Worm (Caenorhabditis elegans) whole organism, L4 larva: ENCODE data around the gene C44C10.9.

ENCODE experiments used
- D1046.2 ChIP-seq: fragments of 200-800 bp; sonication (Bioruptor generic); IDR thresholded peaks from 2 replicates; pipeline ENCODE4 v1.3.6; 2022; ENCODE audit warnings: missing genetic modification characterization, missing compliant biosample characterization
- F10B5.3 ChIP-seq: sonication (generic microtip); optimal IDR thresholded peaks from 2 replicates; lab custom pipeline; 2016; ENCODE audit warnings: mild to moderate bottlenecking, missing genetic modification characterization, missing compliant biosample characterization
- F26F4.8 ChIP-seq: fragments of 200-800 bp; sonication (Bioruptor generic); conservative IDR thresholded peaks from 2 replicates; pipeline ENCODE4 v1.3.6; 2022; ENCODE audit warnings: missing genetic modification characterization, missing compliant biosample characterization
- F44E2.7 ChIP-seq: fragments of 200-800 bp; sonication (Bioruptor generic); IDR thresholded peaks from 2 replicates; pipeline ENCODE4 v2.1.2; 2022; ENCODE audit warnings: missing genetic modification characterization, missing compliant biosample characterization
- T20F7.1 ChIP-seq: fragments of 200-800 bp; sonication (Bioruptor generic); optimal IDR thresholded peaks from 2 replicates; lab custom pipeline; 2018; ENCODE audit warnings: mild to moderate bottlenecking, missing genetic modification characterization, missing compliant biosample characterization
- T26A8.4 ChIP-seq: fragments of 200-800 bp; sonication (Bioruptor generic); IDR thresholded peaks from 2 replicates; pipeline ENCODE4 v1.3.6; 2022; ENCODE audit warnings: missing genetic modification characterization, missing compliant biosample characterization
- Y105C5A.15 ChIP-seq: fragments of 200-800 bp; sonication (Bioruptor generic); IDR thresholded peaks from 2 replicates; pipeline ENCODE4 v1.3.6; 2022; ENCODE audit warnings: missing genetic modification characterization, missing compliant biosample characterization
- Y5F2A.4 ChIP-seq: fragments of 200-800 bp; sonication (Bioruptor generic); optimal IDR thresholded peaks from 2 replicates; lab custom pipeline; 2018; ENCODE audit warnings: mild to moderate bottlenecking, missing genetic modification characterization, missing compliant biosample characterization
- aha-1 ChIP-seq: fragments of 150-350 bp; peaks from one replicate; lab custom pipeline; 2014; ENCODE audit warnings: missing biosample characterization, missing genetic modification characterization
- ceh-28 ChIP-seq: fragments of 150-350 bp; optimal IDR thresholded peaks from 2 replicates; lab custom pipeline; 2014; ENCODE audit warnings: missing biosample characterization, missing genetic modification reagents, missing genetic modification characterization
- ceh-32 ChIP-seq: sonication (generic microtip); optimal IDR thresholded peaks from 2 replicates; lab custom pipeline; 2016; ENCODE audit warnings: mild to moderate bottlenecking, missing genetic modification characterization, missing compliant biosample characterization; ENCODE audit not compliant: poor library complexity
- ces-1 ChIP-seq: fragments of 150-350 bp; sonication (generic microtip); optimal IDR thresholded peaks from 4 replicates; lab custom pipeline; 2014; ENCODE audit warnings: missing biosample characterization, missing genetic modification reagents, missing genetic modification characterization
- ctbp-1 ChIP-seq: fragments of 200-800 bp; sonication (Bioruptor generic); IDR thresholded peaks from 2 replicates; pipeline ENCODE4 v1.3.6; 2022; ENCODE audit warnings: missing genetic modification reagents, missing genetic modification characterization, missing compliant biosample characterization
- daf-19 ChIP-seq: fragments of 200-800 bp; sonication (Bioruptor generic); conservative IDR thresholded peaks from 2 replicates; pipeline ENCODE4 v1.3.6; 2022; ENCODE audit warnings: missing genetic modification characterization, missing compliant biosample characterization
- dmd-6 ChIP-seq: fragments of 200-800 bp; sonication (Bioruptor generic); IDR thresholded peaks from 2 replicates; pipeline ENCODE4 v1.3.6; 2022; ENCODE audit warnings: missing genetic modification reagents, missing genetic modification characterization, missing compliant biosample characterization
- dmd-8 ChIP-seq: fragments of 200-800 bp; sonication (Bioruptor generic); IDR thresholded peaks from 2 replicates; pipeline ENCODE4 v1.3.6; 2022; ENCODE audit warnings: missing genetic modification characterization, missing compliant biosample characterization
- dpl-1 ChIP-seq: fragments of 150-350 bp; optimal IDR thresholded peaks from 2 replicates; lab custom pipeline; 2014; ENCODE audit warnings: missing biosample characterization, missing genetic modification reagents, missing genetic modification characterization
- fkh-10 ChIP-seq: fragments of 150-350 bp; optimal IDR thresholded peaks from 2 replicates; lab custom pipeline; 2014; ENCODE audit warnings: missing biosample characterization, missing genetic modification reagents, missing genetic modification characterization
- fos-1 ChIP-seq: fragments of 150-350 bp; optimal IDR thresholded peaks from 2 replicates; lab custom pipeline; 2014; ENCODE audit warnings: missing biosample characterization, missing genetic modification characterization
- hif-1 ChIP-seq, 2 experiments: sonication (generic microtip); optimal IDR thresholded peaks; 2 replicates each; lab custom pipeline; 2016 to 2017; ENCODE audit warnings: missing compliant biosample characterization in 2 of 2, missing genetic modification characterization in 2 of 2, missing genetic modification reagents in 2 of 2, missing genotype in 2 of 2, mild to moderate bottlenecking in 1 of 2
- hlh-30 ChIP-seq: sonication (generic microtip); optimal IDR thresholded peaks from 2 replicates; lab custom pipeline; 2017; ENCODE audit warnings: antibody characterized with exemption, mild to moderate bottlenecking, missing genetic modification characterization, missing compliant biosample characterization; ENCODE audit not compliant: insufficient read depth
- lim-7 ChIP-seq: fragments of 200-800 bp; sonication (Bioruptor generic); IDR thresholded peaks from 2 replicates; pipeline ENCODE4 v1.3.6; 2022; ENCODE audit warnings: missing genetic modification characterization, missing compliant biosample characterization
- lin-1 ChIP-seq: fragments of 200-800 bp; sonication (Bioruptor generic); IDR thresholded peaks from 2 replicates; pipeline ENCODE4 v1.3.6; 2022; ENCODE audit warnings: missing genetic modification reagents, missing genetic modification characterization, missing compliant biosample characterization
- lin-15B ChIP-seq: fragments of 150-350 bp; sonication (generic microtip); optimal IDR thresholded peaks from 3 replicates; lab custom pipeline; 2014; ENCODE audit warnings: missing biosample characterization, missing genetic modification characterization
- lin-29 ChIP-seq: fragments of 200-800 bp; sonication (Bioruptor generic); IDR thresholded peaks from 2 replicates; pipeline ENCODE4 v1.3.6; 2022; ENCODE audit warnings: missing genetic modification reagents, missing genetic modification characterization, missing compliant biosample characterization
- madf-5 ChIP-seq, 2 experiments: fragments of 200-800 bp; sonication (Bioruptor generic); IDR thresholded peaks; 2 replicates each; pipeline ENCODE4 v1.3.6; 2022; ENCODE audit warnings: missing compliant biosample characterization in 2 of 2, missing genetic modification characterization in 2 of 2
- mes-2 ChIP-seq: sonication (generic microtip); optimal IDR thresholded peaks from 2 replicates; lab custom pipeline; 2016; ENCODE audit warnings: missing genotype, mild to moderate bottlenecking, missing genetic modification characterization, missing compliant biosample characterization; ENCODE audit not compliant: poor library complexity, severe bottlenecking
- mxl-2 ChIP-seq: fragments of 200-800 bp; sonication (Bioruptor generic); conservative IDR thresholded peaks from 2 replicates; pipeline ENCODE4 v1.3.6; 2022; ENCODE audit warnings: missing genetic modification reagents, missing genetic modification characterization, missing compliant biosample characterization
- nhr-10 ChIP-seq: fragments of 150-350 bp; optimal IDR thresholded peaks from 2 replicates; lab custom pipeline; 2014; ENCODE audit warnings: missing biosample characterization, missing genetic modification characterization
- nhr-111 ChIP-seq: fragments of 200-800 bp; sonication (Bioruptor generic); optimal IDR thresholded peaks from 2 replicates; lab custom pipeline; 2018; ENCODE audit warnings: mild to moderate bottlenecking, missing genetic modification characterization, missing compliant biosample characterization
- nhr-48 ChIP-seq: sonication (generic microtip); optimal IDR thresholded peaks from 2 replicates; lab custom pipeline; 2016; ENCODE audit warnings: mild to moderate bottlenecking, missing genetic modification characterization, missing compliant biosample characterization
- sdz-12 ChIP-seq: fragments of 200-800 bp; sonication (Bioruptor generic); optimal IDR thresholded peaks from 2 replicates; lab custom pipeline; 2018; ENCODE audit warnings: mild to moderate bottlenecking, missing genetic modification characterization, missing compliant biosample characterization
- snpc-1.2 ChIP-seq: fragments of 200-800 bp; sonication (Bioruptor generic); IDR thresholded peaks from 2 replicates; pipeline ENCODE4 v1.3.6; 2022; ENCODE audit warnings: missing genetic modification reagents, missing genetic modification characterization, missing compliant biosample characterization
- spr-1 ChIP-seq: sonication (generic microtip); optimal IDR thresholded peaks from 2 replicates; lab custom pipeline; 2016; ENCODE audit warnings: mild to moderate bottlenecking, missing genetic modification characterization, missing compliant biosample characterization
- unc-130 ChIP-seq: sonication (generic microtip); optimal IDR thresholded peaks from 2 replicates; lab custom pipeline; 2016; ENCODE audit warnings: missing genetic modification reagents, missing genetic modification characterization, missing compliant biosample characterization
- unc-62 ChIP-seq, 3 experiments: fragments of 150-350 bp in 1 of 3; sonication (generic microtip); optimal IDR thresholded peaks in 2 of 3; peaks in 1 of 3; 1 replicate in 1 of 3; 2 replicates in 2 of 3; lab custom pipeline; 2014 to 2017; ENCODE audit warnings: missing biosample characterization in 3 of 3, missing genetic modification characterization in 3 of 3, missing genetic modification reagents in 3 of 3, missing genotype in 1 of 3
- zfp-3 ChIP-seq: fragments of 200-800 bp; sonication (Bioruptor generic); conservative IDR thresholded peaks from 2 replicates; pipeline ENCODE4 v1.3.6; 2022; ENCODE audit warnings: missing genetic modification reagents, missing genetic modification characterization, missing compliant biosample characterization
- ztf-7 ChIP-seq: fragments of 150-350 bp; optimal IDR thresholded peaks from 2 replicates; lab custom pipeline; 2014; ENCODE audit warnings: missing biosample characterization, missing genetic modification characterization

The C44C10.9 gene

DNA sequence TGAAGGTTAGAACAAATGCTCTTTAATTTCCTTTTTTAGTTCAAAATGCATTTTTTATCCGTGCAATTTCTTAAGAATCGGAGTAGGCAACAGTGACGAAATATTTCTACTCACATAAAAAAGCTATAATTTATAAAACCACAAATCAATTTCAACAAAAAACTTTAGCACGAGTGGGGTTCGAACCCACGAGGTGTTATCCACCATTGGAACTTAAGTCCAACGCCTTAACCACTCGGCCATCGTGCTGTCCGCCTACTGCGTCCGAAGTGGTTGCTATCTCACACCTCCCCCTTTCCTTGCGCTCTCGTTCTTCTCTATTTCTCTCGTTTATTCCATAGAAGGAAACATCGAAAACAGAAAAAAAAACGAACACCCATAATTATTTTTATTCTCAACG lies 41.4 kb upstream of the C44C10.9 start (continued):
- TF ChIP-seq T26A8.4 (GFP tag; lab: Robert Waterston, UW) = no peak; the same call in none of the 2 replicates
- TF ChIP-seq unc-130 (GFP tag; lab: Kevin White, UChicago) = peak; percentile 52
- TF ChIP-seq dmd-6 = peak; percentile 77
- TF ChIP-seq hif-1 (tag; optimal IDR thresholded peaks at IDR 0.05; lab: Kevin White, UChicago) = peak; percentile 8 to 57
- no peak; the same call in 1 of the 2 replicates for TF ChIP-seq mxl-2 (GFP tag; lab: Robert Waterston, UW)
- peak; percentile 79 to 84; a peak in 2 of 4 replicates for TF ChIP-seq madf-5 (GFP tag; IDR thresholded peaks at IDR 0.05; lab: Robert Waterston, UW)
- TF ChIP-seq ctbp-1 (GFP tag; lab: Robert Waterston, UW) = peak; percentile 92
- TF ChIP-seq spr-1 = peak; percentile 72
- TF ChIP-seq zfp-3 (GFP tag; lab: Robert Waterston, UW) = 0 out of 2 replicates have a peak, but pooled peaks have one; percentile 61
- TF ChIP-seq hlh-30 = peak; percentile 81
- TF ChIP-seq fos-1 (tag; lab: Kevin White, UChicago) = no peak
- TF ChIP-seq F10B5.3 (tag; lab: Kevin White, UChicago) = peak; percentile 52
- TF ChIP-seq lin-29 (GFP tag; lab: Robert Waterston, UW) = peak; percentile 82
- no peak for TF ChIP-seq ceh-28 (tag; lab: Kevin White, UChicago)
- TF ChIP-seq dmd-8 (GFP tag; lab: Robert Waterston, UW) = peak; percentile 96
- peak; percentile 70 for TF ChIP-seq Y5F2A.4 (GFP tag; lab: Kevin White, UChicago)
- TF ChIP-seq mes-2 (tag; lab: Kevin White, UChicago) = peak; percentile 86
- peak; percentile 68 for TF ChIP-seq ces-1

ce11 chrX:11753155-11753554 lies 36.8 kb upstream of the C44C10.9 start:
- TF ChIP-seq aha-1 (no peak), T20F7.1 (GFP tag; lab: Kevin White, UChicago) (no peak), ceh-32 (tag; lab: Kevin White, UChicago) (no peak), Y5F2A.4 (GFP tag; lab: Kevin White, UChicago) (no peak)

DNA sequence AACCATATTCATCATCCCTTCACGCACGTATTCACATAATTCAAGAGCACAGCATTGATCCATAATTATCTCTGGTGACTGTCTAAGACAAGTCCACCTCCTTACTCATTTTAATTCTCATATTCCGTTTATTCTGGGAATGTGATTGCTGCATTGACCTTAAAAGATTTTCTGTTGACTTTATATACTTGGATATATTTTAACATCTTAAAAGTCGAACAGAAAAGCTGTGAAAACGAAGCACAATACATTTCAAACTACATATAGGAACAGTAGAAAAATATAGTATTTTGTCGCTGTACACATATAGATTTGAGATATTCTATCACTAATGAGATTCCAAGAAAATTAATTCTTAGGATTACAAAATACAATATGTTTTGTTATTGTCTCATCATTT lies 36.0 kb upstream of the C44C10.9 start:
- TF ChIP-seq aha-1 (peak; percentile 91), F44E2.7 (GFP tag; lab: Robert Waterston, UW) (no peak)

ce11 chrX:11745821-11746485 lies 29.6 kb upstream of the C44C10.9 start, which contains the start of gene C40H5.2:
Gene C40H5.2 (plus strand): TSS chrX:11746076.
- TF ChIP-seq snpc-1.2 = no peak
- TF ChIP-seq ztf-7 (tag; lab: Kevin White, UChicago) = no peak
- peak; percentile 15 for TF ChIP-seq fkh-10
- TF ChIP-seq D1046.2 (GFP tag; lab: Robert Waterston, UW) = no peak
- no peak for TF ChIP-seq lin-1 (GFP tag; lab: Robert Waterston, UW)
- no peak for TF ChIP-seq sdz-12 (GFP tag; lab: Kevin White, UChicago)
- no peak for TF ChIP-seq lin-15B
- no peak for TF ChIP-seq dpl-1 (GFP tag; lab: Kevin White, UChicago)
- no peak for TF ChIP-seq nhr-111 (GFP tag; lab: Kevin White, UChicago)
- TF ChIP-seq mxl-2 (GFP tag; lab: Robert Waterston, UW) = no peak
- no peak for TF ChIP-seq daf-19
- peak; percentile 24 for TF ChIP-seq aha-1
- no peak for TF ChIP-seq nhr-10 (tag; lab: Kevin White, UChicago)
- no peak for TF ChIP-seq nhr-48 (tag; lab: Kevin White, UChicago)
- no peak for TF ChIP-seq spr-1
- no peak for TF ChIP-seq mes-2 (tag; lab: Kevin White, UChicago)
- no peak for TF ChIP-seq F26F4.8
- no peak for TF ChIP-seq ceh-32 (tag; lab: Kevin White, UChicago)
- TF ChIP-seq unc-62 (GFP tag; optimal IDR thresholded peaks at IDR 0.05 in 1 of 2; lab: Kevin White, UChicago) = peak in 1 of 2 experiments; percentile 92
- TF ChIP-seq unc-62 (tag; optimal IDR thresholded peaks at IDR 0.05; lab: Kevin White, UChicago) = no peak
- TF ChIP-seq F10B5.3 (tag; lab: Kevin White, UChicago) = no peak
- no peak for TF ChIP-seq lim-7 (GFP tag; lab: Robert Waterston, UW)
- TF ChIP-seq Y105C5A.15 = no peak
